Worm (Caenorhabditis elegans) whole organism, L3 larva: Measurements from ENCODE around the gene Y37A1B.7.

Experiments
- ceh-82 ChIP-seq: fragments of 150-350 bp; optimal IDR thresholded peaks from 2 replicates; lab custom pipeline; 2014; ENCODE audit warnings: missing biosample characterization, missing genetic modification characterization
- nhr-77 ChIP-seq: fragments of 150-350 bp; optimal IDR thresholded peaks from 2 replicates; lab custom pipeline; 2014; ENCODE audit warnings: missing biosample characterization, missing genetic modification characterization

ce11 chrIV:14043680-14044079 is at the start of gene Y37A1B.7:
- TF ChIP-seq nhr-77 (tag; lab: Kevin White, UChicago) (no peak), ceh-82 (tag; lab: Kevin White, UChicago) (no peak)
